Worm (Caenorhabditis elegans) whole organism, young adult: ENCODE measurements around the gene sup-35.

Experiments used
- B0019.2 ChIP-seq: fragments of 200-800 bp; sonication (Bioruptor generic); conservative IDR thresholded peaks from 2 replicates; pipeline ENCODE4 v1.3.6; 2022; ENCODE audit warnings: missing genetic modification reagents, missing genetic modification characterization, missing compliant biosample characterization
- D2030.7 ChIP-seq: fragments of 200-800 bp; sonication (Bioruptor generic); IDR thresholded peaks from 2 replicates; pipeline ENCODE4 v1.3.6; 2022; ENCODE audit warnings: missing genetic modification reagents, missing genetic modification characterization, missing compliant biosample characterization
- F10E7.11 ChIP-seq: sonication (generic microtip); optimal IDR thresholded peaks from 2 replicates; lab custom pipeline; 2017; ENCODE audit warnings: mild to moderate bottlenecking, missing genetic modification characterization, moderate library complexity, missing compliant biosample characterization
- F33H1.4 ChIP-seq: fragments of 200-800 bp; sonication (Bioruptor generic); IDR thresholded peaks from 2 replicates; pipeline ENCODE4 v1.3.6; 2022; ENCODE audit warnings: missing genetic modification reagents, missing genetic modification characterization, missing compliant biosample characterization
- F39B2.1 ChIP-seq: fragments of 200-800 bp; sonication (Bioruptor generic); IDR thresholded peaks from 2 replicates; pipeline ENCODE4 v1.3.6; 2022; ENCODE audit warnings: missing genetic modification reagents, missing genetic modification characterization, missing compliant biosample characterization
- F49E8.2 ChIP-seq: sonication (generic microtip); optimal IDR thresholded peaks from 3 replicates; lab custom pipeline; 2017; ENCODE audit warnings: missing genetic modification characterization, mild to moderate bottlenecking, missing compliant biosample characterization, antibody characterized with exemption, moderate library complexity; ENCODE audit not compliant: insufficient read depth
- K12H6.12 ChIP-seq: fragments of 200-800 bp; sonication (Bioruptor generic); optimal IDR thresholded peaks from 2 replicates; lab custom pipeline; 2018; ENCODE audit warnings: mild to moderate bottlenecking, missing genetic modification characterization, missing compliant biosample characterization
- Y56A3A.18 ChIP-seq: fragments of 200-800 bp; sonication (Bioruptor generic); IDR thresholded peaks from 2 replicates; pipeline ENCODE4 v1.3.6; 2022; ENCODE audit warnings: missing genetic modification reagents, missing genetic modification characterization, missing compliant biosample characterization
- Y79H2A.3 ChIP-seq: fragments of 200-800 bp; sonication (Bioruptor generic); conservative IDR thresholded peaks from 2 replicates; pipeline ENCODE4 v1.3.6; 2022; ENCODE audit warnings: missing genetic modification reagents, missing genetic modification characterization, missing compliant biosample characterization
- Y95B8A.8 ChIP-seq: fragments of 200-800 bp; sonication (Bioruptor generic); IDR thresholded peaks from 2 replicates; pipeline ENCODE4 v1.3.6; 2022; ENCODE audit warnings: missing genetic modification reagents, missing genetic modification characterization, missing compliant biosample characterization
- ZK185.1 ChIP-seq: sonication (generic microtip); optimal IDR thresholded peaks from 2 replicates; lab custom pipeline; 2016; ENCODE audit warnings: mild to moderate bottlenecking, missing genetic modification characterization, missing compliant biosample characterization; ENCODE audit not compliant: poor library complexity, severe bottlenecking
- attf-6 ChIP-seq: fragments of 200-800 bp; sonication (Bioruptor generic); IDR thresholded peaks from 2 replicates; pipeline ENCODE4 v1.3.6; 2022; ENCODE audit warnings: missing genetic modification reagents, missing genetic modification characterization, missing compliant biosample characterization
- bed-2 ChIP-seq: fragments of 200-800 bp; sonication (Bioruptor generic); IDR thresholded peaks from 2 replicates; pipeline ENCODE4 v1.3.6; 2022; ENCODE audit warnings: missing genetic modification reagents, missing genetic modification characterization, missing compliant biosample characterization
- cebp-1 ChIP-seq, 2 experiments: fragments of 200-800 bp in 1 of 2; sonication (Bioruptor generic) in 1 of 2; sonication (generic microtip) in 1 of 2; IDR thresholded peaks in 1 of 2; optimal IDR thresholded peaks in 1 of 2; 2 replicates each; pipeline versions ENCODE4 v1.3.6 to Lab custom; 2017 to 2022; ENCODE audit warnings: missing compliant biosample characterization in 2 of 2, missing genetic modification characterization in 2 of 2, mild to moderate bottlenecking in 1 of 2, missing genetic modification reagents in 1 of 2, moderate library complexity in 1 of 2
- ceh-100 ChIP-seq: fragments of 200-800 bp; sonication (Bioruptor generic); IDR thresholded peaks from 2 replicates; pipeline ENCODE4 v1.3.6; 2022; ENCODE audit warnings: missing genetic modification reagents, missing genetic modification characterization, missing compliant biosample characterization
- ceh-40 ChIP-seq: fragments of 200-800 bp; sonication (Bioruptor generic); IDR thresholded peaks from 2 replicates; pipeline ENCODE4 v1.3.6; 2022; ENCODE audit warnings: missing genetic modification characterization, missing compliant biosample characterization
- dpff-1 ChIP-seq: sonication (generic microtip); optimal IDR thresholded peaks from 2 replicates; lab custom pipeline; 2017; ENCODE audit warnings: mild to moderate bottlenecking, missing genetic modification characterization, missing compliant biosample characterization
- dpl-1 ChIP-seq: fragments of 150-350 bp; optimal IDR thresholded peaks from 2 replicates; lab custom pipeline; 2014; ENCODE audit warnings: missing biosample characterization, missing genetic modification reagents, missing genetic modification characterization
- egl-44 ChIP-seq: fragments of 200-800 bp; sonication (Bioruptor generic); IDR thresholded peaks from 2 replicates; pipeline ENCODE4 v1.3.6; 2022; ENCODE audit warnings: missing genetic modification reagents, missing genetic modification characterization, missing compliant biosample characterization
- fkh-3 ChIP-seq: sonication (generic microtip); optimal IDR thresholded peaks from 2 replicates; lab custom pipeline; 2016; ENCODE audit warnings: mild to moderate bottlenecking, missing genetic modification characterization, missing compliant biosample characterization
- him-1 ChIP-seq: sonication (generic microtip); optimal IDR thresholded peaks from 2 replicates; lab custom pipeline; 2016; ENCODE audit warnings: missing genotype, missing genetic modification reagents, missing genetic modification characterization, missing compliant biosample characterization
- hrde-1 ChIP-seq: sonication (generic microtip); optimal IDR thresholded peaks from 2 replicates; lab custom pipeline; 2016; ENCODE audit warnings: missing genetic modification characterization, mild to moderate bottlenecking, missing compliant biosample characterization, moderate library complexity, missing genotype, missing genetic modification reagents, borderline replicate concordance
- hsf-1 ChIP-seq: fragments of 200-800 bp; sonication (Bioruptor generic); IDR thresholded peaks from 2 replicates; pipeline ENCODE4 v1.3.6; 2022; ENCODE audit warnings: missing genetic modification reagents, missing genetic modification characterization, missing compliant biosample characterization
- let-526 ChIP-seq: fragments of 200-800 bp; sonication (Bioruptor generic); IDR thresholded peaks from 2 replicates; pipeline ENCODE4 v1.3.6; 2022; ENCODE audit warnings: missing genetic modification reagents, missing genetic modification characterization, missing compliant biosample characterization
- lin-26 ChIP-seq: fragments of 200-800 bp; sonication (Bioruptor generic); IDR thresholded peaks from 2 replicates; pipeline ENCODE4 v1.3.6; 2022; ENCODE audit warnings: missing genetic modification reagents, missing genetic modification characterization, missing compliant biosample characterization
- lin-35 ChIP-seq, 3 experiments: fragments of 150-350 bp in 2 of 3; sonication (generic microtip) in 1 of 3; optimal IDR thresholded peaks; 2 replicates each; lab custom pipeline; 2014 to 2018; ENCODE audit warnings: missing biosample characterization in 3 of 3, missing genetic modification characterization in 3 of 3, missing genetic modification reagents in 3 of 3
- lin-40 ChIP-seq: sonication (generic microtip); optimal IDR thresholded peaks from 2 replicates; lab custom pipeline; 2016; ENCODE audit warnings: missing genetic modification characterization, mild to moderate bottlenecking, missing compliant biosample characterization, missing genotype, missing genetic modification reagents
- lsl-1 ChIP-seq: fragments of 200-800 bp; sonication (Bioruptor generic); optimal IDR thresholded peaks from 2 replicates; lab custom pipeline; 2018; ENCODE audit warnings: mild to moderate bottlenecking, missing genetic modification characterization, moderate library complexity, missing compliant biosample characterization
- madf-10 ChIP-seq: sonication (generic microtip); optimal IDR thresholded peaks from 2 replicates; lab custom pipeline; 2016; ENCODE audit warnings: mild to moderate bottlenecking, missing genetic modification characterization, missing compliant biosample characterization
- madf-6 ChIP-seq: fragments of 200-800 bp; sonication (Bioruptor generic); IDR thresholded peaks from 2 replicates; pipeline ENCODE4 v1.3.6; 2022; ENCODE audit warnings: missing genetic modification reagents, missing genetic modification characterization, missing compliant biosample characterization
- mes-4 ChIP-seq: sonication (generic microtip); optimal IDR thresholded peaks from 2 replicates; lab custom pipeline; 2016; ENCODE audit warnings: missing genotype, missing genetic modification characterization, missing compliant biosample characterization
- nfya-2 ChIP-seq: fragments of 200-800 bp; sonication (Bioruptor generic); IDR thresholded peaks from 2 replicates; pipeline ENCODE4 v1.3.6; 2022; ENCODE audit warnings: missing genetic modification reagents, missing genetic modification characterization, missing compliant biosample characterization
- nfyb-1 ChIP-seq: fragments of 200-800 bp; sonication (Bioruptor generic); IDR thresholded peaks from 2 replicates; pipeline ENCODE4 v1.3.6; 2022; ENCODE audit warnings: missing genetic modification reagents, missing genetic modification characterization, missing compliant biosample characterization
- nhr-120 ChIP-seq: fragments of 200-800 bp; sonication (Bioruptor generic); IDR thresholded peaks from 2 replicates; pipeline ENCODE4 v1.3.6; 2022; ENCODE audit warnings: missing genetic modification characterization, missing compliant biosample characterization
- nhr-80 ChIP-seq: sonication (generic microtip); optimal IDR thresholded peaks from 2 replicates; lab custom pipeline; 2016; ENCODE audit warnings: missing genetic modification characterization, missing compliant biosample characterization
- pbrm-1 ChIP-seq: fragments of 200-800 bp; sonication (Bioruptor generic); IDR thresholded peaks from 2 replicates; pipeline ENCODE4 v1.3.6; 2022; ENCODE audit warnings: missing genetic modification reagents, missing genetic modification characterization, missing compliant biosample characterization
- pha-4 ChIP-seq: fragments of 150-350 bp; sonication (generic microtip); optimal IDR thresholded peaks from 2 replicates; lab custom pipeline; 2014; ENCODE audit warnings: missing biosample characterization, missing genetic modification reagents, missing genetic modification characterization
- snpc-1.1 ChIP-seq: sonication (generic microtip); optimal IDR thresholded peaks from 2 replicates; lab custom pipeline; 2017; ENCODE audit warnings: missing genetic modification characterization, mild to moderate bottlenecking, missing compliant biosample characterization, antibody characterized with exemption, moderate library complexity, missing genotype, missing genetic modification reagents; ENCODE audit not compliant: insufficient read depth
- snpc-1.3 ChIP-seq: sonication (generic microtip); optimal IDR thresholded peaks from 2 replicates; lab custom pipeline; 2017; ENCODE audit warnings: missing genetic modification characterization, mild to moderate bottlenecking, missing compliant biosample characterization, antibody characterized with exemption, moderate library complexity, missing genotype, missing genetic modification reagents; ENCODE audit not compliant: insufficient read depth
- snpc-3.4 ChIP-seq: sonication (generic microtip); optimal IDR thresholded peaks from 2 replicates; lab custom pipeline; 2017; ENCODE audit warnings: missing genetic modification characterization, mild to moderate bottlenecking, missing compliant biosample characterization, antibody characterized with exemption, moderate library complexity, missing genotype, missing genetic modification reagents
- somi-1 ChIP-seq: fragments of 200-800 bp; sonication (Bioruptor generic); optimal IDR thresholded peaks from 2 replicates; lab custom pipeline; 2018; ENCODE audit warnings: mild to moderate bottlenecking, missing genetic modification characterization, missing compliant biosample characterization
- tbp1 ChIP-seq: fragments of 200-800 bp; sonication (Bioruptor generic); optimal IDR thresholded peaks from 2 replicates; lab custom pipeline; 2018; ENCODE audit warnings: mild to moderate bottlenecking, missing genetic modification characterization, missing compliant biosample characterization
- tlf-1 ChIP-seq: fragments of 200-800 bp; sonication (Bioruptor generic); optimal IDR thresholded peaks from 2 replicates; lab custom pipeline; 2018; ENCODE audit warnings: mild to moderate bottlenecking, missing genetic modification characterization, missing compliant biosample characterization
- ztf-18 ChIP-seq: sonication (generic microtip); optimal IDR thresholded peaks from 2 replicates; lab custom pipeline; 2016; ENCODE audit warnings: missing genotype, mild to moderate bottlenecking, missing genetic modification characterization, missing compliant biosample characterization
- ztf-28 ChIP-seq: fragments of 200-800 bp; sonication (Bioruptor generic); IDR thresholded peaks from 2 replicates; pipeline ENCODE4 v1.3.6; 2022; ENCODE audit warnings: missing genetic modification reagents, missing genetic modification characterization, missing compliant biosample characterization
- ztf-6 ChIP-seq: fragments of 200-800 bp; sonication (Bioruptor generic); IDR thresholded peaks from 2 replicates; pipeline ENCODE4 v1.3.6; 2022; ENCODE audit warnings: missing genetic modification reagents, missing genetic modification characterization, missing compliant biosample characterization

Gene sup-35

DNA sequence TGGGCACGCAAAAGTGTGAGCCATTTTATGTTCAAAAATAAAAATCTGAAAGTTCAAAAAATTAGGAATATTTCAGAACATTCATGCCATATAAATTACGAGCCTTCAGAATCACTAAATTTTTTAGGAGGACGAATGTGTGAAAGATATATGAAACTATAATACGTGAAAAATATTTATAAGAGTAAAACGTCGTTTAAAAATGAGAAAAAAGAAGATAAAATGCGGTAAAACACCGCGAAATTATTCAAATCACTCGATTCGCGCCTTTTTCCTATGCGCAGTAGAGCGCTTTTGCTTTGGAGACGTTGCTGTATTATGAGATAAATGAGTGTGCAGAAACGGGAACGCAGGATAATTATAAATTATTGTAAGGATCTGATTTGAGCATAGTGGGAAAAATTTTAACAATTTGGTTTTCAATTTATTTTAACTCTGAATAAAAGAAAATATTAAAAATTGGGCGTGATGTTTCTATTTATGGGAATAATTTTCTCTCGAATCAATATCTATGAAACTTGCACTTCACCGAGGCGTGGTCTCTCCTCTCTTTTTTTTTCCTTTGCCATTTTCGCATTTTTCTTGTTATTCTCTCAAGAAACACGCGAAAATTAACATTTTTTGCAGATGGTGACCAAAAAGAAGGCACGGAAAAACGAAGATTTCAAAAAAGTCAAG is at the start of gene sup-35, which contains the start of gene Y48A6C.4:
TSS of gene sup-35 (minus strand) at position 51 of the 678 bp plus-strand sequence.
TSS of gene Y48A6C.4 (plus strand) at position 628 of the 678 bp plus-strand sequence.
- TF ChIP-seq F10E7.11 (tag; lab: Kevin White, UChicago) (no peak), ZK185.1 (peak; percentile 46), ceh-100 (peak; percentile 97), lin-35 (GFP tag; optimal IDR thresholded peaks at IDR 0.05; lab: Kevin White, UChicago) (peak in 2 of 3 experiments; percentile 25 to 76), snpc-3.4 (tag; lab: Kevin White, UChicago) (peak; percentile 71), mes-4 (no peak), dpl-1 (GFP tag; lab: Kevin White, UChicago) (peak; percentile 84), nfyb-1 (no peak), hsf-1 (GFP tag; lab: Robert Waterston, UW) (no peak), lin-40 (tag; lab: Kevin White, UChicago) (peak; percentile 77), tbp1 (GFP tag; lab: Kevin White, UChicago) (peak; percentile 52), nfya-2 (GFP tag; lab: Robert Waterston, UW) (no peak), Y56A3A.18 (GFP tag; lab: Robert Waterston, UW) (no peak), nhr-80 (tag; lab: Kevin White, UChicago) (peak; percentile 2), cebp-1 (GFP tag; IDR thresholded peaks at IDR 0.05; lab: Robert Waterston, UW) (no peak), cebp-1 (tag; optimal IDR thresholded peaks at IDR 0.05; lab: Kevin White, UChicago) (peak; percentile 49), bed-2 (GFP tag; lab: Robert Waterston, UW) (0 out of 2 replicates have a peak, but pooled peaks have one; percentile 43), snpc-1.1 (tag; lab: Kevin White, UChicago) (peak; percentile 84), nhr-120 (GFP tag; lab: Robert Waterston, UW) (no peak), Y79H2A.3 (GFP tag; lab: Robert Waterston, UW) (no peak), hrde-1 (no peak), let-526 (GFP tag; lab: Robert Waterston, UW) (no peak), F49E8.2 (tag; lab: Kevin White, UChicago) (no peak), attf-6 (GFP tag; lab: Robert Waterston, UW) (no peak), ztf-18 (peak; percentile 44), madf-6 (GFP tag; lab: Robert Waterston, UW) (peak; percentile 87), Y95B8A.8 (GFP tag; lab: Robert Waterston, UW) (no peak), ceh-40 (GFP tag; lab: Robert Waterston, UW) (no peak), B0019.2 (GFP tag; lab: Robert Waterston, UW) (no peak), egl-44 (GFP tag; lab: Robert Waterston, UW) (no peak), pbrm-1 (no peak; the same call in 1 of the 2 replicates), snpc-1.3 (tag; lab: Kevin White, UChicago) (peak; percentile 8), D2030.7 (GFP tag; lab: Robert Waterston, UW) (peak; percentile 92), pha-4 (tag; lab: Kevin White, UChicago) (peak; percentile 12), lsl-1 (peak; percentile 64), fkh-3 (no peak), tlf-1 (GFP tag; lab: Kevin White, UChicago) (peak; percentile 60), ztf-6 (no peak), somi-1 (no peak), ztf-28 (GFP tag; lab: Robert Waterston, UW) (0 out of 2 replicates have a peak, but pooled peaks have one; percentile 23), madf-10 (tag; lab: Kevin White, UChicago) (peak; percentile 65), K12H6.12 (tag; lab: Kevin White, UChicago) (peak; percentile 74), dpff-1 (tag; lab: Kevin White, UChicago) (no peak), F33H1.4 (peak; percentile 45; the same call in 1 of the 2 replicates), lin-26 (GFP tag; lab: Robert Waterston, UW) (no peak), F39B2.1 (GFP tag; lab: Robert Waterston, UW) (no peak), him-1 (tag; lab: Kevin White, UChicago) (no peak)
